Worm (Caenorhabditis elegans) whole organism, late embryonic: ENCODE results near the gene K07F5.8.

Source experiments
- K02D7.2 ChIP-seq: sonication (generic microtip); optimal IDR thresholded peaks from 2 replicates; lab custom pipeline; 2017; ENCODE audit warnings: mild to moderate bottlenecking, missing genetic modification characterization, missing compliant biosample characterization
- ahr-1 ChIP-seq: sonication (generic microtip); optimal IDR thresholded peaks from 2 replicates; lab custom pipeline; 2016; ENCODE audit warnings: missing genetic modification characterization, missing compliant biosample characterization
- ama-1 ChIP-seq: fragments of 150-350 bp; optimal IDR thresholded peaks from 2 replicates; lab custom pipeline; 2014
- ceh-24 ChIP-seq: sonication (generic microtip); optimal IDR thresholded peaks from 2 replicates; lab custom pipeline; 2016; ENCODE audit warnings: mild to moderate bottlenecking, missing genetic modification characterization, missing compliant biosample characterization
- ceh-31 ChIP-seq: sonication (generic microtip); optimal IDR thresholded peaks from 2 replicates; lab custom pipeline; 2016; ENCODE audit warnings: missing genetic modification characterization, missing compliant biosample characterization
- dmd-4 ChIP-seq: sonication (generic microtip); optimal IDR thresholded peaks from 2 replicates; lab custom pipeline; 2016; ENCODE audit warnings: borderline replicate concordance, missing genetic modification characterization, missing compliant biosample characterization
- elt-4 ChIP-seq: sonication (generic microtip); optimal IDR thresholded peaks from 2 replicates; lab custom pipeline; 2016; ENCODE audit warnings: missing genetic modification characterization, missing compliant biosample characterization
- madf-2 ChIP-seq: sonication (generic microtip); optimal IDR thresholded peaks from 2 replicates; lab custom pipeline; 2017; ENCODE audit warnings: missing genetic modification characterization, missing compliant biosample characterization
- nfya-1 ChIP-seq: sonication (generic microtip); optimal IDR thresholded peaks from 2 replicates; lab custom pipeline; 2017; ENCODE audit warnings: missing genetic modification characterization, mild to moderate bottlenecking, missing compliant biosample characterization, antibody characterized with exemption, moderate library complexity
- pha-4 ChIP-seq: fragments of 150-350 bp; optimal IDR thresholded peaks from 2 replicates; lab custom pipeline; 2018; ENCODE audit warnings: missing biosample characterization, missing genetic modification reagents, missing genetic modification characterization
- syd-9 ChIP-seq: sonication (generic microtip); optimal IDR thresholded peaks from 2 replicates; lab custom pipeline; 2016; ENCODE audit warnings: mild to moderate bottlenecking, missing genetic modification characterization, moderate library complexity, missing compliant biosample characterization
- ttx-3 ChIP-seq: sonication (generic microtip); optimal IDR thresholded peaks from 2 replicates; lab custom pipeline; 2016; ENCODE audit warnings: missing genetic modification reagents, missing genetic modification characterization, missing compliant biosample characterization
- unc-3 ChIP-seq, 2 experiments: fragments of 200-800 bp in 1 of 2; sonication (Bioruptor generic) in 1 of 2; sonication (generic microtip) in 1 of 2; conservative IDR thresholded peaks in 1 of 2; optimal IDR thresholded peaks in 1 of 2; 2 replicates each; pipeline versions ENCODE4 v1.3.6 to Lab custom; 2016 to 2022; ENCODE audit warnings: missing compliant biosample characterization in 2 of 2, missing genetic modification characterization in 2 of 2, missing genetic modification reagents in 1 of 2
- unc-42 ChIP-seq: sonication (generic microtip); optimal IDR thresholded peaks from 2 replicates; lab custom pipeline; 2016; ENCODE audit warnings: missing genotype, missing genetic modification characterization, missing compliant biosample characterization

DNA sequence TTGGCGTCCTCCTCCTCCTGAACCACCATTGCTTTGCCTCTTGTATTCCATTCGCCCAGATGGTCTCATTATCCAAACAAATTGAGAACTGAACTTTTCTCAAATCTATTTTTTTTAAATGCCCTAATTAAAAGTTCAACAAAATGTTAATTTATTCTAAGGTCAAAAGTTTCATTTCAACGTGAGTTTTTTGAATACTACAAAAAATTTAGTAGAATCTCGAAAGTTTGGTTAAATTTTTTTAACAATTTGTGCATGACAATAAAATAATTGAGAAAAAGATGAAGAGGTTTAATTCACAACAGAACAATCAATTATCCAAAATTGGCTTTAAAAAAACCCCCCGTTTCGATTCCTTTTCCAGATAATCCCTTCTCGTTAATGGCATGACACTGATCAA lies 42.4 kb upstream of the K07F5.8 start, which contains the start of gene F32B6.4:
- TF ChIP-seq unc-42 (tag; lab: Kevin White, UChicago) (no peak), ama-1 (no peak), madf-2 (no peak), ahr-1 (tag; lab: Kevin White, UChicago) (no peak), dmd-4 (tag; lab: Kevin White, UChicago) (no peak), ceh-31 (tag; lab: Kevin White, UChicago) (no peak), unc-3 (GFP tag; conservative IDR thresholded peaks at IDR 0.05; lab: Robert Waterston, UW) (no peak), unc-3 (tag; optimal IDR thresholded peaks at IDR 0.05; lab: Kevin White, UChicago) (no peak), ttx-3 (tag; lab: Kevin White, UChicago) (no peak), elt-4 (tag; lab: Kevin White, UChicago) (no peak), ceh-24 (tag; lab: Kevin White, UChicago) (no peak), K02D7.2 (no peak), nfya-1 (tag; lab: Kevin White, UChicago) (no peak), pha-4 (tag; lab: Kevin White, UChicago) (no peak), syd-9 (tag; lab: Kevin White, UChicago) (no peak)
